Worm (Caenorhabditis elegans) whole organism, mixed stage, embryonic: Measurements from ENCODE around the gene C33D9.10.

ENCODE experiments used
- bed-3 ChIP-seq: fragments of 200-800 bp; sonication (Bioruptor generic); optimal IDR thresholded peaks from 3 replicates; lab custom pipeline; 2018; ENCODE audit warnings: mild to moderate bottlenecking, missing genetic modification characterization, moderate library complexity, missing compliant biosample characterization
- ceh-39 ChIP-seq: fragments of 150-350 bp; optimal IDR thresholded peaks from 2 replicates; lab custom pipeline; 2014; ENCODE audit warnings: missing biosample characterization, missing genetic modification characterization
- ceh-83 ChIP-seq: fragments of 200-800 bp; sonication (Bioruptor generic); optimal IDR thresholded peaks from 2 replicates; lab custom pipeline; 2018; ENCODE audit warnings: mild to moderate bottlenecking, missing genetic modification characterization, missing compliant biosample characterization
- lin-13 ChIP-seq: fragments of 150-350 bp; optimal IDR thresholded peaks from 2 replicates; lab custom pipeline; 2014; ENCODE audit warnings: missing biosample characterization, missing genetic modification characterization
- mab-5 ChIP-seq: fragments of 150-350 bp; optimal IDR thresholded peaks from 2 replicates; lab custom pipeline; 2014; ENCODE audit warnings: missing biosample characterization, missing genetic modification characterization
- mep-1 ChIP-seq: fragments of 150-350 bp; optimal IDR thresholded peaks from 2 replicates; lab custom pipeline; 2017; ENCODE audit warnings: missing biosample characterization, missing genetic modification reagents, missing genetic modification characterization, inconsistent platforms
- nhr-12 ChIP-seq: fragments of 150-350 bp; optimal IDR thresholded peaks from 2 replicates; lab custom pipeline; 2014; ENCODE audit warnings: missing biosample characterization, missing genetic modification characterization
- nhr-237 ChIP-seq: fragments of 150-350 bp; optimal IDR thresholded peaks from 2 replicates; lab custom pipeline; 2014; ENCODE audit warnings: missing biosample characterization, missing genetic modification characterization
- nhr-28 ChIP-seq: fragments of 150-350 bp; optimal IDR thresholded peaks from 2 replicates; lab custom pipeline; 2014; ENCODE audit warnings: missing biosample characterization, missing genetic modification characterization
- nhr-76 ChIP-seq: sonication (generic microtip); optimal IDR thresholded peaks from 2 replicates; lab custom pipeline; 2017; ENCODE audit warnings: missing biosample characterization, missing genetic modification characterization
- pha-4 ChIP-seq: fragments of 150-350 bp; optimal IDR thresholded peaks from 2 replicates; lab custom pipeline; 2018; ENCODE audit warnings: missing biosample characterization, missing genetic modification reagents, missing genetic modification characterization
- snpc-4 ChIP-seq: fragments of 150-350 bp; optimal IDR thresholded peaks from 2 replicates; lab custom pipeline; 2014; ENCODE audit warnings: missing biosample characterization, missing genetic modification characterization
- tbx-8 ChIP-seq: fragments of 200-800 bp; sonication (Bioruptor generic); optimal IDR thresholded peaks from 2 replicates; lab custom pipeline; 2018; ENCODE audit warnings: mild to moderate bottlenecking, missing genetic modification characterization, moderate library complexity, missing compliant biosample characterization

ce11 chrIV:8813614-8814013, 25.7 kb upstream of the C33D9.10 start, which contains the start of gene exc-5:
- no peak for TF ChIP-seq nhr-237
- no peak for TF ChIP-seq mep-1 (tag; lab: Kevin White, UChicago)
- TF ChIP-seq mab-5, result no peak
- no peak for TF ChIP-seq tbx-8 (GFP tag; lab: Kevin White, UChicago)
- TF ChIP-seq ceh-83 (GFP tag; lab: Kevin White, UChicago), result no peak
- TF ChIP-seq nhr-28, result no peak
- TF ChIP-seq pha-4 (tag; lab: Kevin White, UChicago), result no peak
- TF ChIP-seq nhr-76 (tag; lab: Kevin White, UChicago), result no peak
- no peak for TF ChIP-seq snpc-4 (tag; lab: Kevin White, UChicago)
- no peak for TF ChIP-seq lin-13 (tag; lab: Kevin White, UChicago)
- TF ChIP-seq nhr-12 (tag; lab: Kevin White, UChicago), result no peak
- TF ChIP-seq ceh-39 (tag; lab: Kevin White, UChicago), result no peak
- TF ChIP-seq bed-3 (GFP tag; lab: Kevin White, UChicago), result no peak
